Fruit fly (Drosophila melanogaster) whole organism, embryonic: ENCODE data around the gene CG4957.

Experiments
- Aef1 ChIP-seq: fragments of 200-800 bp; sonication (Bioruptor generic); IDR thresholded peaks from 3 replicates; pipeline ENCODE4 v1.3.6; 2022; ENCODE audit warnings: missing biosample characterization, missing genetic modification characterization
- Atf-2 ChIP-seq: fragments of 200-800 bp; sonication (Bioruptor generic); optimal IDR thresholded peaks from 2 replicates; lab custom pipeline; 2016; ENCODE audit warnings: missing biosample characterization, missing genetic modification characterization
- B-H2 ChIP-seq: fragments of 200-800 bp; sonication (Bioruptor generic); optimal IDR thresholded peaks from 2 replicates; lab custom pipeline; 2018; ENCODE audit warnings: missing biosample characterization, mild to moderate bottlenecking, missing genetic modification characterization
- CG10979 ChIP-seq: fragments of 200-800 bp; sonication (Bioruptor generic); optimal IDR thresholded peaks from 2 replicates; lab custom pipeline; 2018; ENCODE audit warnings: missing biosample characterization, mild to moderate bottlenecking, missing genetic modification characterization, moderate library complexity
- CG11093 ChIP-seq: fragments of 200-800 bp; sonication (Bioruptor generic); IDR thresholded peaks from 3 replicates; pipeline ENCODE4 v1.3.6; 2022; ENCODE audit warnings: missing biosample characterization, missing genetic modification characterization
- CG12071 ChIP-seq: fragments of 200-800 bp; sonication (Bioruptor generic); optimal IDR thresholded peaks from 3 replicates; lab custom pipeline; 2018; ENCODE audit warnings: missing biosample characterization, mild to moderate bottlenecking, missing genetic modification characterization
- CG14014 ChIP-seq: fragments of 200-800 bp; sonication (Bioruptor generic); IDR thresholded peaks from 2 replicates; pipeline ENCODE4 v1.3.6; 2022; ENCODE audit warnings: missing biosample characterization, missing genetic modification characterization
- CG14667 ChIP-seq: fragments of 200-800 bp; sonication (Bioruptor generic); IDR thresholded peaks from 2 replicates; pipeline ENCODE4 v1.3.6; 2022; ENCODE audit warnings: missing biosample characterization, missing genetic modification characterization
- CG16779 ChIP-seq: fragments of 200-800 bp; sonication (Bioruptor generic); IDR thresholded peaks from 2 replicates; pipeline ENCODE4 v1.3.6; 2022; ENCODE audit warnings: missing biosample characterization, missing genetic modification characterization
- CG18262 ChIP-seq: fragments of 200-800 bp; optimal IDR thresholded peaks from 3 replicates; lab custom pipeline; 2019; ENCODE audit warnings: missing biosample characterization, mild to moderate bottlenecking, missing genetic modification characterization, moderate library complexity
- CG3065 ChIP-seq: fragments of 200-800 bp; sonication (Bioruptor generic); optimal IDR thresholded peaks from 2 replicates; lab custom pipeline; 2016; ENCODE audit warnings: missing biosample characterization, missing genetic modification characterization
- CG3726 ChIP-seq: fragments of 200-800 bp; sonication (Bioruptor generic); IDR thresholded peaks from 3 replicates; pipeline ENCODE4, ENCODE4 v1.3.6; 2022; ENCODE audit warnings: missing biosample characterization, missing genetic modification characterization
- CG3995 ChIP-seq: fragments of 200-800 bp; sonication (Bioruptor generic); optimal IDR thresholded peaks from 3 replicates; lab custom pipeline; 2016; ENCODE audit warnings: missing biosample characterization, missing genetic modification characterization
- CG5245 ChIP-seq: fragments of 200-800 bp; sonication (Bioruptor generic); optimal IDR thresholded peaks from 3 replicates; lab custom pipeline; 2016; ENCODE audit warnings: missing biosample characterization, missing genetic modification characterization
- CG6813 ChIP-seq: fragments of 200-800 bp; sonication (Bioruptor generic); optimal IDR thresholded peaks from 2 replicates; lab custom pipeline; 2017; ENCODE audit warnings: missing biosample characterization, missing genetic modification characterization, mild to moderate bottlenecking, moderate library complexity, missing genetic modification reagents
- CG7556 ChIP-seq: fragments of 200-800 bp; sonication (Bioruptor generic); optimal IDR thresholded peaks from 2 replicates; lab custom pipeline; 2017; ENCODE audit warnings: missing biosample characterization, mild to moderate bottlenecking, missing genetic modification characterization
- CG8388 ChIP-seq: fragments of 200-800 bp; sonication (Bioruptor generic); optimal IDR thresholded peaks from 2 replicates; lab custom pipeline; 2019; ENCODE audit warnings: missing biosample characterization, mild to moderate bottlenecking, missing genetic modification characterization, moderate library complexity
- Dek ChIP-seq: fragments of 200-800 bp; sonication (Bioruptor generic); optimal IDR thresholded peaks from 3 replicates; lab custom pipeline; 2019; ENCODE audit warnings: missing biosample characterization, mild to moderate bottlenecking, missing genetic modification characterization, moderate library complexity
- H2.0 ChIP-seq: fragments of 200-800 bp; sonication (Bioruptor generic); IDR thresholded peaks from 2 replicates; pipeline ENCODE4 v1.3.6; 2022; ENCODE audit warnings: missing biosample characterization, missing genetic modification characterization
- HmgD ChIP-seq: fragments of 200-800 bp; sonication (Bioruptor generic); optimal IDR thresholded peaks from 3 replicates; lab custom pipeline; 2016; ENCODE audit warnings: missing biosample characterization, missing genetic modification characterization
- Hmr ChIP-seq: fragments of 200-800 bp; sonication (Bioruptor generic); optimal IDR thresholded peaks from 3 replicates; lab custom pipeline; 2017; ENCODE audit warnings: mild to moderate bottlenecking, missing biosample characterization, missing genetic modification reagents, missing genetic modification characterization
- Lim3 ChIP-seq: fragments of 200-800 bp; sonication (Bioruptor generic); IDR thresholded peaks from 2 replicates; pipeline ENCODE4 v1.3.6; 2022; ENCODE audit warnings: missing biosample characterization, missing genetic modification characterization
- Meics ChIP-seq: fragments of 200-800 bp; sonication (Bioruptor generic); optimal IDR thresholded peaks from 2 replicates; lab custom pipeline; 2017; ENCODE audit warnings: missing biosample characterization, mild to moderate bottlenecking, missing genetic modification characterization
- NK7.1 ChIP-seq: fragments of 200-800 bp; sonication (Bioruptor generic); optimal IDR thresholded peaks from 3 replicates; lab custom pipeline; 2016; ENCODE audit warnings: missing biosample characterization, missing genetic modification characterization
- Nf-YB ChIP-seq: fragments of 200-800 bp; sonication (Bioruptor generic); optimal IDR thresholded peaks from 3 replicates; lab custom pipeline; 2019; ENCODE audit warnings: missing biosample characterization, mild to moderate bottlenecking, missing genetic modification characterization, moderate library complexity
- Optix ChIP-seq: fragments of 200-800 bp; sonication (Bioruptor generic); IDR thresholded peaks from 3 replicates; pipeline ENCODE4 v1.3.6; 2022; ENCODE audit warnings: missing biosample characterization, missing genetic modification characterization
- Pdp1 ChIP-seq, 2 experiments: fragments of 200-800 bp; sonication (Bioruptor generic); optimal IDR thresholded peaks; 3 replicates each; lab custom pipeline; 2016; ENCODE audit warnings: missing biosample characterization in 2 of 2, missing genetic modification characterization in 2 of 2, mild to moderate bottlenecking in 1 of 2, moderate library complexity in 1 of 2
- Side ChIP-seq: fragments of 200-800 bp; sonication (Bioruptor generic); optimal IDR thresholded peaks from 2 replicates; lab custom pipeline; 2016; ENCODE audit warnings: missing biosample characterization, missing genetic modification characterization
- Six4 ChIP-seq: fragments of 200-800 bp; sonication (Bioruptor generic); optimal IDR thresholded peaks from 2 replicates; lab custom pipeline; 2016; ENCODE audit warnings: missing biosample characterization, missing genetic modification characterization
- Sry-β ChIP-seq: fragments of 200-800 bp; sonication (Bioruptor generic); optimal IDR thresholded peaks from 2 replicates; lab custom pipeline; 2018; ENCODE audit warnings: missing biosample characterization, mild to moderate bottlenecking, missing genetic modification characterization, moderate library complexity
- Sry-δ ChIP-seq: fragments of 200-800 bp; sonication (Bioruptor generic); optimal IDR thresholded peaks from 2 replicates; lab custom pipeline; 2016; ENCODE audit warnings: missing biosample characterization, missing genetic modification characterization
- ash1 ChIP-seq: fragments of 200-800 bp; sonication (Bioruptor generic); optimal IDR thresholded peaks from 2 replicates; lab custom pipeline; 2018; ENCODE audit warnings: missing biosample characterization, mild to moderate bottlenecking, missing genetic modification characterization
- cg ChIP-seq: fragments of 200-800 bp; sonication (Bioruptor generic); optimal IDR thresholded peaks from 3 replicates; lab custom pipeline; 2019; ENCODE audit warnings: missing biosample characterization, mild to moderate bottlenecking, missing genetic modification characterization, moderate library complexity
- chif ChIP-seq, 2 experiments: fragments of 200-800 bp; sonication (Bioruptor generic); optimal IDR thresholded peaks; 3 replicates each; lab custom pipeline; 2016; ENCODE audit warnings: missing biosample characterization in 2 of 2, missing genetic modification characterization in 2 of 2
- chinmo ChIP-seq: fragments of 200-800 bp; sonication (Bioruptor generic); IDR thresholded peaks from 4 replicates; pipeline ENCODE4 v1.3.6; 2022; ENCODE audit warnings: missing biosample characterization, missing genetic modification characterization; ENCODE audit not compliant: partially characterized antibody
- eyg ChIP-seq: fragments of 200-800 bp; sonication (Bioruptor generic); optimal IDR thresholded peaks from 3 replicates; lab custom pipeline; 2016; ENCODE audit warnings: missing biosample characterization, missing genetic modification characterization
- fd102C ChIP-seq: fragments of 200-800 bp; sonication (Bioruptor generic); optimal IDR thresholded peaks from 2 replicates; lab custom pipeline; 2018; ENCODE audit warnings: missing biosample characterization, mild to moderate bottlenecking, missing genetic modification characterization, moderate library complexity
- fu2 ChIP-seq: fragments of 200-800 bp; sonication (Bioruptor generic); optimal IDR thresholded peaks from 2 replicates; lab custom pipeline; 2016; ENCODE audit warnings: missing biosample characterization, missing genetic modification characterization
- her ChIP-seq: fragments of 200-800 bp; sonication (Bioruptor generic); optimal IDR thresholded peaks from 2 replicates; lab custom pipeline; 2016; ENCODE audit warnings: missing biosample characterization, missing genetic modification characterization
- jing ChIP-seq: fragments of 200-800 bp; sonication (Bioruptor generic); optimal IDR thresholded peaks from 2 replicates; lab custom pipeline; 2018; ENCODE audit warnings: missing biosample characterization, mild to moderate bottlenecking, missing genetic modification characterization
- kay ChIP-seq: fragments of 200-800 bp; sonication (Bioruptor generic); optimal IDR thresholded peaks from 2 replicates; lab custom pipeline; 2016; ENCODE audit warnings: missing biosample characterization, missing genetic modification characterization
- nerfin-2 ChIP-seq: fragments of 200-800 bp; sonication (Bioruptor generic); IDR thresholded peaks from 2 replicates; pipeline ENCODE4 v1.3.6; 2022; ENCODE audit warnings: missing biosample characterization, missing genetic modification characterization; ENCODE audit not compliant: partially characterized antibody
- onecut ChIP-seq: fragments of 200-800 bp; sonication (Bioruptor generic); IDR thresholded peaks from 2 replicates; pipeline ENCODE4 v1.3.6; 2022; ENCODE audit warnings: missing biosample characterization, missing genetic modification characterization
- otp ChIP-seq: fragments of 200-800 bp; sonication (Bioruptor generic); IDR thresholded peaks from 3 replicates; pipeline ENCODE4, ENCODE4 v1.3.6; 2022; ENCODE audit warnings: missing biosample characterization, missing genetic modification characterization
- pan ChIP-seq, 4 experiments: fragments of >200 bp in 3 of 4; fragments of 200-800 bp in 1 of 4; sonication (Bioruptor generic) in 1 of 4; optimal IDR thresholded peaks in 3 of 4; IDR thresholded peaks in 1 of 4; 2 replicates each; pipeline versions ENCODE4 v1.3.6 to Lab custom; 2017 to 2022; ENCODE audit warnings: missing biosample characterization in 2 of 4, missing genetic modification characterization in 2 of 4, mixed read lengths in 1 of 4
- pho ChIP-seq: fragments of 200-800 bp; sonication (Bioruptor generic); optimal IDR thresholded peaks from 2 replicates; lab custom pipeline; 2016; ENCODE audit warnings: missing biosample characterization, missing genetic modification characterization
- sim ChIP-seq: fragments of 200-800 bp; sonication (Bioruptor generic); IDR thresholded peaks from 2 replicates; pipeline ENCODE4 v1.3.6; 2022; ENCODE audit warnings: missing biosample characterization, missing genetic modification characterization
- tin ChIP-seq: fragments of 200-800 bp; sonication (Bioruptor generic); optimal IDR thresholded peaks from 3 replicates; lab custom pipeline; 2016; ENCODE audit warnings: missing biosample characterization, missing genetic modification characterization
- tio ChIP-seq: fragments of 200-800 bp; sonication (Bioruptor generic); optimal IDR thresholded peaks from 2 replicates; lab custom pipeline; 2017; ENCODE audit warnings: missing biosample characterization, missing genetic modification characterization, inconsistent platforms
- tna ChIP-seq: fragments of 200-800 bp; sonication (Bioruptor generic); IDR thresholded peaks from 2 replicates; pipeline ENCODE4 v1.3.6; 2022; ENCODE audit warnings: missing biosample characterization, missing genetic modification characterization; ENCODE audit not compliant: partially characterized antibody
- vfl ChIP-seq: fragments of 200-800 bp; sonication (Bioruptor generic); optimal IDR thresholded peaks from 2 replicates; lab custom pipeline; 2016; ENCODE audit warnings: missing biosample characterization, missing genetic modification characterization

The CG4957 gene

dm6 chr2L:10231092-10231494 lies 37.6 kb upstream of the CG4957 start (continued):
- TF ChIP-seq CG3726 (GFP tag; lab: Robert Waterston, UW) (no peak), CG3995 (no peak), chif (GFP tag; optimal IDR thresholded peaks at IDR 0.05; lab: Kevin White, UChicago) (peak in 1 of 2 experiments; percentile 11), CG18262 (tag; lab: Kevin White, UChicago) (peak; percentile 11), tio (GFP tag; lab: Kevin White, UChicago) (no peak), HmgD (GFP tag; lab: Kevin White, UChicago) (no peak), NK7.1 (GFP tag; lab: Kevin White, UChicago) (no peak), vfl (GFP tag; lab: Kevin White, UChicago) (no peak), CG14014 (no peak; the same call in 1 of the 2 replicates), Sry-β (GFP tag; lab: Kevin White, UChicago) (no peak), Atf-2 (no peak), Sry-δ (GFP tag; lab: Kevin White, UChicago) (no peak), Meics (peak; percentile 44), eyg (no peak), CG3065 (no peak), her (GFP tag; lab: Kevin White, UChicago) (peak; percentile 14), kay (GFP tag; lab: Kevin White, UChicago) (no peak), fu2 (GFP tag; lab: Kevin White, UChicago) (no peak), Hmr (GFP tag; lab: Kevin White, UChicago) (no peak), jing (GFP tag; lab: Kevin White, UChicago) (no peak), CG14667 (GFP tag; lab: Robert Waterston, UW) (no peak), nerfin-2 (no peak), onecut (GFP tag; lab: Robert Waterston, UW) (no peak), tna (GFP tag; lab: Robert Waterston, UW) (no peak), Lim3 (GFP tag; lab: Robert Waterston, UW) (no peak), B-H2 (GFP tag; lab: Kevin White, UChicago) (no peak), pan (optimal IDR thresholded peaks at IDR 0.05; lab: Kevin White, UChicago) (no peak), pan (GFP tag; optimal IDR thresholded peaks at IDR 0.05 in 1 of 2, IDR thresholded peaks at IDR 0.05 in 1 of 2) (no peak), Dek (no peak), CG10979 (tag; lab: Kevin White, UChicago) (no peak), Aef1 (GFP tag; lab: Robert Waterston, UW) (no peak), CG16779 (GFP tag; lab: Robert Waterston, UW) (no peak), CG12071 (GFP tag; lab: Kevin White, UChicago) (no peak), Six4 (GFP tag; lab: Kevin White, UChicago) (no peak), Optix (GFP tag; lab: Robert Waterston, UW) (no peak), ash1 (GFP tag; lab: Kevin White, UChicago) (no peak), chinmo (GFP tag; lab: Robert Waterston, UW) (no peak), sim (GFP tag; lab: Robert Waterston, UW) (no peak), H2.0 (GFP tag; lab: Robert Waterston, UW) (no peak), Pdp1 (GFP tag; optimal IDR thresholded peaks at IDR 0.05; lab: Kevin White, UChicago) (peak in 1 of 2 experiments; percentile 28), fd102C (no peak), CG11093 (GFP tag; lab: Robert Waterston, UW) (no peak), pho (GFP tag; lab: Kevin White, UChicago) (no peak), otp (GFP tag; lab: Robert Waterston, UW) (no peak), CG8388 (no peak), CG6813 (GFP tag; lab: Kevin White, UChicago) (no peak), Nf-YB (GFP tag; lab: Kevin White, UChicago) (no peak), cg (peak; percentile 83), CG7556 (GFP tag; lab: Kevin White, UChicago) (peak; percentile 9), tin (GFP tag; lab: Kevin White, UChicago) (no peak), Side (no peak), CG5245 (GFP tag; lab: Kevin White, UChicago) (peak; percentile 5)
